Worm (Caenorhabditis elegans): ENCODE measurements around the gene F26G1.2.

ce11 chrII:4741527-4742187, 21.2 kb upstream of the F26G1.2 start, which contains the start of gene acs-11:
- TF ChIP-seq alr-1 (tag; optimal IDR thresholded peaks at IDR 0.05; ENCODE audit: borderline replicate concordance): no peak
- TF ChIP-seq pqm-1 (tag; optimal IDR thresholded peaks at IDR 0.05): no peak
- TF ChIP-seq mep-1 (tag; optimal IDR thresholded peaks at IDR 0.05): no peak
- no peak for TF ChIP-seq elt-3 (tag; optimal IDR thresholded peaks at IDR 0.05)
- TF ChIP-seq nhr-90 (tag; optimal IDR thresholded peaks at IDR 0.05; ENCODE audit: poor library complexity): peak; percentile 14
- no peak for TF ChIP-seq ama-1 (optimal IDR thresholded peaks at IDR 0.05)
- TF ChIP-seq zag-1 (tag; optimal IDR thresholded peaks at IDR 0.05): no peak
- no peak for TF ChIP-seq ztf-4 (tag; optimal IDR thresholded peaks at IDR 0.05)
- no peak for TF ChIP-seq efl-3 (GFP tag; optimal IDR thresholded peaks at IDR 0.05)

All from whole organism, L1 larva.